Fruit fly (Drosophila melanogaster): ENCODE data around the gene Met.

- TF ChIP-seq gfzf (GFP tag; optimal IDR thresholded peaks at IDR 0.05) (no peak), zen (tag; optimal IDR thresholded peaks at IDR 0.05) (no peak), CG14014 (GFP tag; IDR thresholded peaks at IDR 0.05) (no peak), Spps (tag; optimal IDR thresholded peaks at IDR 0.05) (no peak), CG6765 (GFP tag; optimal IDR thresholded peaks at IDR 0.05) (no peak), da (GFP tag; optimal IDR thresholded peaks at IDR 0.05) (no peak), CG18599 (GFP tag; optimal IDR thresholded peaks at IDR 0.05) (no peak), CG2129 (GFP tag; IDR thresholded peaks at IDR 0.05; ENCODE audit: partially characterized antibody) (peak; percentile 42), ham (GFP tag; IDR thresholded peaks at IDR 0.05) (no peak), tgo (GFP tag; IDR thresholded peaks at IDR 0.05) (no peak), onecut (GFP tag; IDR thresholded peaks at IDR 0.05) (no peak)
These were observed at the start of gene Met, which contains the start of gene RPA3 for dm6 chrX:11615652-11616495.
